Fruit fly (Drosophila melanogaster) whole organism, embryonic: Measurements from ENCODE around the gene CG6136.

Source experiments
- CG10543 ChIP-seq: fragments of 200-800 bp; sonication (Bioruptor generic); optimal IDR thresholded peaks from 3 replicates; lab custom pipeline; 2017; ENCODE audit warnings: missing biosample characterization, mild to moderate bottlenecking, missing genetic modification characterization, moderate library complexity
- CG11398 ChIP-seq: fragments of 200-800 bp; sonication (Bioruptor generic); optimal IDR thresholded peaks from 2 replicates; lab custom pipeline; 2016; ENCODE audit warnings: missing biosample characterization, missing genetic modification characterization
- CG13894 ChIP-seq: fragments of 200-800 bp; sonication (Bioruptor generic); optimal IDR thresholded peaks from 3 replicates; lab custom pipeline; 2018; ENCODE audit warnings: missing biosample characterization, mild to moderate bottlenecking, missing genetic modification characterization, moderate library complexity
- CG14014 ChIP-seq: fragments of 200-800 bp; sonication (Bioruptor generic); IDR thresholded peaks from 2 replicates; pipeline ENCODE4 v1.3.6; 2022; ENCODE audit warnings: missing biosample characterization, missing genetic modification characterization
- CG14965 ChIP-seq: fragments of 200-800 bp; sonication (Bioruptor generic); optimal IDR thresholded peaks from 2 replicates; lab custom pipeline; 2016; ENCODE audit warnings: missing biosample characterization, missing genetic modification characterization, borderline replicate concordance
- CG15073 ChIP-seq: fragments of 200-800 bp; sonication (Bioruptor generic); optimal IDR thresholded peaks from 2 replicates; lab custom pipeline; 2016; ENCODE audit warnings: missing biosample characterization, missing genetic modification characterization
- CG1529 ChIP-seq: fragments of 200-800 bp; sonication (Bioruptor generic); optimal IDR thresholded peaks from 3 replicates; lab custom pipeline; 2018; ENCODE audit warnings: missing biosample characterization, missing genetic modification characterization
- CG17612 ChIP-seq: fragments of 200-800 bp; sonication (Bioruptor generic); IDR thresholded peaks from 2 replicates; pipeline ENCODE4 v1.3.6; 2022; ENCODE audit warnings: missing biosample characterization, missing genetic modification characterization
- CG18262 ChIP-seq: fragments of 200-800 bp; optimal IDR thresholded peaks from 3 replicates; lab custom pipeline; 2019; ENCODE audit warnings: missing biosample characterization, mild to moderate bottlenecking, missing genetic modification characterization, moderate library complexity
- CG32532 ChIP-seq: fragments of 200-800 bp; sonication (Bioruptor generic); IDR thresholded peaks from 2 replicates; pipeline ENCODE4 v1.3.6; 2022; ENCODE audit warnings: missing biosample characterization, missing genetic modification characterization
- CG3281 ChIP-seq: fragments of 200-800 bp; sonication (Bioruptor generic); optimal IDR thresholded peaks from 3 replicates; lab custom pipeline; 2017; ENCODE audit warnings: missing biosample characterization, mild to moderate bottlenecking, missing genetic modification characterization
- CG42726 ChIP-seq: fragments of 200-800 bp; sonication (Bioruptor generic); IDR thresholded peaks from 2 replicates; pipeline ENCODE4 v1.3.6; 2022; ENCODE audit warnings: missing biosample characterization, missing genetic modification characterization; ENCODE audit not compliant: partially characterized antibody
- CG4328 ChIP-seq: fragments of 200-800 bp; sonication (Bioruptor generic); optimal IDR thresholded peaks from 3 replicates; lab custom pipeline; 2017; ENCODE audit warnings: missing biosample characterization, missing genetic modification reagents, missing genetic modification characterization
- CG4424 ChIP-seq: fragments of 200-800 bp; sonication (Bioruptor generic); optimal IDR thresholded peaks from 3 replicates; lab custom pipeline; 2016; ENCODE audit warnings: missing biosample characterization, missing genetic modification characterization
- CG5245 ChIP-seq: fragments of 200-800 bp; sonication (Bioruptor generic); optimal IDR thresholded peaks from 3 replicates; lab custom pipeline; 2016; ENCODE audit warnings: missing biosample characterization, missing genetic modification characterization
- CG6175 ChIP-seq: fragments of 200-800 bp; sonication (Bioruptor generic); IDR thresholded peaks from 3 replicates; pipeline ENCODE4 v1.3.6; 2022; ENCODE audit warnings: missing biosample characterization, missing genetic modification characterization
- CG6791 ChIP-seq: fragments of 200-800 bp; sonication (Bioruptor generic); IDR thresholded peaks from 3 replicates; pipeline ENCODE4 v1.3.6; 2022; ENCODE audit warnings: missing biosample characterization, missing genetic modification characterization; ENCODE audit not compliant: partially characterized antibody
- CG8924 ChIP-seq: fragments of 200-800 bp; optimal IDR thresholded peaks from 3 replicates; lab custom pipeline; 2019; ENCODE audit warnings: missing biosample characterization, mild to moderate bottlenecking, missing genetic modification characterization, moderate library complexity
- CG9727 ChIP-seq: fragments of 200-800 bp; sonication (Bioruptor generic); optimal IDR thresholded peaks from 3 replicates; lab custom pipeline; 2017; ENCODE audit warnings: missing biosample characterization, mild to moderate bottlenecking, missing genetic modification characterization
- Dbx ChIP-seq: fragments of 200-800 bp; sonication (Bioruptor generic); IDR thresholded peaks from 3 replicates; pipeline ENCODE4 v1.3.6; 2022; ENCODE audit warnings: missing biosample characterization, missing genetic modification characterization
- Dip2 ChIP-seq: fragments of 200-800 bp; sonication (Bioruptor generic); IDR thresholded peaks from 2 replicates; pipeline ENCODE4 v1.3.6; 2022; ENCODE audit warnings: missing biosample characterization, missing genetic modification characterization
- Dll ChIP-seq: fragments of 200-800 bp; sonication (Bioruptor generic); IDR thresholded peaks from 4 replicates; pipeline ENCODE4 v1.3.6; 2022; ENCODE audit warnings: missing biosample characterization, missing genetic modification characterization; ENCODE audit not compliant: partially characterized antibody
- Doc3 ChIP-seq: fragments of 200-800 bp; sonication (Bioruptor generic); IDR thresholded peaks from 3 replicates; pipeline ENCODE4 v1.3.6; 2022; ENCODE audit warnings: missing biosample characterization, missing genetic modification characterization; ENCODE audit not compliant: partially characterized antibody
- GATAe ChIP-seq: fragments of 200-800 bp; sonication (Bioruptor generic); conservative IDR thresholded peaks from 2 replicates; pipeline ENCODE4 v1.3.6; 2022; ENCODE audit warnings: missing biosample characterization, missing genetic modification characterization
- HLHmδ ChIP-seq: fragments of 200-800 bp; sonication (Bioruptor generic); optimal IDR thresholded peaks from 2 replicates; lab custom pipeline; 2018; ENCODE audit warnings: missing biosample characterization, mild to moderate bottlenecking, missing genetic modification characterization, moderate library complexity
- Jarid2 ChIP-seq: fragments of 200-800 bp; sonication (Bioruptor generic); optimal IDR thresholded peaks from 3 replicates; lab custom pipeline; 2017; ENCODE audit warnings: mild to moderate bottlenecking, missing biosample characterization, missing genetic modification reagents, missing genetic modification characterization
- Lim3 ChIP-seq: fragments of 200-800 bp; sonication (Bioruptor generic); IDR thresholded peaks from 2 replicates; pipeline ENCODE4 v1.3.6; 2022; ENCODE audit warnings: missing biosample characterization, missing genetic modification characterization
- Mad ChIP-seq: fragments of 200-800 bp; sonication (Bioruptor generic); optimal IDR thresholded peaks from 2 replicates; lab custom pipeline; 2016; ENCODE audit warnings: missing biosample characterization, missing genetic modification characterization
- NK7.1 ChIP-seq: fragments of 200-800 bp; sonication (Bioruptor generic); optimal IDR thresholded peaks from 3 replicates; lab custom pipeline; 2016; ENCODE audit warnings: missing biosample characterization, missing genetic modification characterization
- Ptx1 ChIP-seq: fragments of 200-800 bp; sonication (Bioruptor generic); IDR thresholded peaks from 2 replicates; pipeline ENCODE4 v1.3.6; 2022; ENCODE audit warnings: missing biosample characterization, missing genetic modification characterization
- Rx ChIP-seq: fragments of 200-800 bp; sonication (Bioruptor generic); IDR thresholded peaks from 2 replicates; pipeline ENCODE4 v1.3.6; 2022; ENCODE audit warnings: missing biosample characterization, missing genetic modification characterization
- Sry-δ ChIP-seq: fragments of 200-800 bp; sonication (Bioruptor generic); optimal IDR thresholded peaks from 2 replicates; lab custom pipeline; 2016; ENCODE audit warnings: missing biosample characterization, missing genetic modification characterization
- chinmo ChIP-seq: fragments of 200-800 bp; sonication (Bioruptor generic); IDR thresholded peaks from 4 replicates; pipeline ENCODE4 v1.3.6; 2022; ENCODE audit warnings: missing biosample characterization, missing genetic modification characterization; ENCODE audit not compliant: partially characterized antibody
- crp ChIP-seq, 2 experiments: fragments of 200-800 bp; sonication (Bioruptor generic); optimal IDR thresholded peaks; 2 replicates in 1 of 2; 3 replicates in 1 of 2; lab custom pipeline; 2017; ENCODE audit warnings: missing biosample characterization in 2 of 2, missing genetic modification characterization in 2 of 2, mild to moderate bottlenecking in 1 of 2, moderate library complexity in 1 of 2
- fd64A ChIP-seq: fragments of 200-800 bp; sonication (Bioruptor generic); optimal IDR thresholded peaks from 3 replicates; lab custom pipeline; 2018; ENCODE audit warnings: missing biosample characterization, mild to moderate bottlenecking, missing genetic modification characterization
- fd96Cb ChIP-seq: fragments of 200-800 bp; sonication (Bioruptor generic); optimal IDR thresholded peaks from 2 replicates; lab custom pipeline; 2018; ENCODE audit warnings: missing biosample characterization, mild to moderate bottlenecking, missing genetic modification characterization, moderate library complexity
- gce ChIP-seq: fragments of 200-800 bp; sonication (Bioruptor generic); IDR thresholded peaks from 3 replicates; pipeline ENCODE4 v1.3.6; 2022; ENCODE audit warnings: missing biosample characterization, missing genetic modification characterization
- gro ChIP-seq: fragments of 200-800 bp; sonication (Bioruptor generic); optimal IDR thresholded peaks from 2 replicates; lab custom pipeline; 2016; ENCODE audit warnings: missing biosample characterization, missing genetic modification characterization
- gsb-n ChIP-seq: fragments of 200-800 bp; sonication (Bioruptor generic); optimal IDR thresholded peaks from 3 replicates; lab custom pipeline; 2018; ENCODE audit warnings: missing biosample characterization, mild to moderate bottlenecking, missing genetic modification characterization
- kni ChIP-seq: fragments of 200-800 bp; sonication (Bioruptor generic); optimal IDR thresholded peaks from 3 replicates; lab custom pipeline; 2017; ENCODE audit warnings: mild to moderate bottlenecking, missing biosample characterization, missing genetic modification reagents, missing genetic modification characterization
- lbe ChIP-seq: fragments of 200-800 bp; sonication (Bioruptor generic); optimal IDR thresholded peaks from 2 replicates; lab custom pipeline; 2016; ENCODE audit warnings: missing biosample characterization, mild to moderate bottlenecking, missing genetic modification characterization
- nerfin-1 ChIP-seq: fragments of 200-800 bp; sonication (Bioruptor generic); optimal IDR thresholded peaks from 3 replicates; lab custom pipeline; 2019; ENCODE audit warnings: missing biosample characterization, mild to moderate bottlenecking, missing genetic modification characterization, moderate library complexity
- nmo ChIP-seq: fragments of 200-800 bp; sonication (Bioruptor generic); optimal IDR thresholded peaks from 2 replicates; lab custom pipeline; 2018; ENCODE audit warnings: missing biosample characterization, mild to moderate bottlenecking, missing genetic modification characterization, moderate library complexity
- onecut ChIP-seq: fragments of 200-800 bp; sonication (Bioruptor generic); IDR thresholded peaks from 2 replicates; pipeline ENCODE4 v1.3.6; 2022; ENCODE audit warnings: missing biosample characterization, missing genetic modification characterization
- pan ChIP-seq, 4 experiments: fragments of >200 bp in 3 of 4; fragments of 200-800 bp in 1 of 4; sonication (Bioruptor generic) in 1 of 4; optimal IDR thresholded peaks in 3 of 4; IDR thresholded peaks in 1 of 4; 2 replicates each; pipeline versions ENCODE4 v1.3.6 to Lab custom; 2017 to 2022; ENCODE audit warnings: missing biosample characterization in 2 of 4, missing genetic modification characterization in 2 of 4, mixed read lengths in 1 of 4
- ro ChIP-seq: fragments of 200-800 bp; sonication (Bioruptor generic); IDR thresholded peaks from 2 replicates; pipeline ENCODE4 v1.3.6; 2022; ENCODE audit warnings: missing biosample characterization, missing genetic modification characterization
- sd ChIP-seq: fragments of 200-800 bp; sonication (Bioruptor generic); optimal IDR thresholded peaks from 3 replicates; lab custom pipeline; 2018; ENCODE audit warnings: missing biosample characterization, mild to moderate bottlenecking, missing genetic modification characterization, moderate library complexity
- sug ChIP-seq: fragments of 200-800 bp; optimal IDR thresholded peaks from 2 replicates; lab custom pipeline; 2019; ENCODE audit warnings: missing biosample characterization, mild to moderate bottlenecking, missing genetic modification characterization, moderate library complexity
- vfl ChIP-seq: fragments of 200-800 bp; sonication (Bioruptor generic); optimal IDR thresholded peaks from 2 replicates; lab custom pipeline; 2016; ENCODE audit warnings: missing biosample characterization, missing genetic modification characterization
- zfh2 ChIP-seq: fragments of 200-800 bp; sonication (Bioruptor generic); optimal IDR thresholded peaks from 2 replicates; lab custom pipeline; 2016; ENCODE audit warnings: missing biosample characterization, missing genetic modification characterization

The CG6136 gene

DNA sequence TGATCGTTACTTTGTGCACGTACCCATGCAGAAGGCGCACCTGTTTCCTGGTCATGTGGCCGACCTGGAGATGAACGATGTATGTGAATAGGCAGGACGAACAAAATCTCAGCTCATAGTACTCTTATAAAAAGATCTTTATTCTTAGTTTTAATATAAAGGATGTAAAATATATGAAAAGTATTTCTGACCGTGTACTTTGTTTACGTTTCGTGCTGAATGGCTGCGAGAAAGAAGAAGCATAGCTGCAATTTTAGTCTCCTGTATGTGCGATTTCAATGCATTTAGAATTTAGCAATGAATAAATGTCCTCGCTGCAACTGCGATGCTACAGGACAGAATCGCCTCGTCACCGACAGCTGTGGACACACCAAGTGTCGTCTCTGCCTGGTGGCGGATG is 24.2 kb downstream of the CG6136 start, which contains the start of the genes CG42726 and CG42727 (continued):
- TF ChIP-seq zfh2 (peak; percentile 26), gce (0 out of 3 replicates have a peak, but pooled peaks have one; percentile 27), Mad (GFP tag; lab: Kevin White, UChicago) (peak; percentile 31), gro (GFP tag; lab: Kevin White, UChicago) (peak; percentile 1), CG6791 (no peak), CG13894 (tag; lab: Kevin White, UChicago) (no peak), NK7.1 (no peak), CG14965 (GFP tag; lab: Kevin White, UChicago) (no peak), Sry-δ (GFP tag; lab: Kevin White, UChicago) (no peak), nmo (GFP tag; lab: Kevin White, UChicago) (peak; percentile 36), chinmo (no peak), nerfin-1 (tag; lab: Kevin White, UChicago) (peak; percentile 54), CG42726 (GFP tag; lab: Robert Waterston, UW) (no peak), HLHmδ (GFP tag; lab: Kevin White, UChicago) (no peak), lbe (GFP tag; lab: Kevin White, UChicago) (peak; percentile 20), fd96Cb (tag; lab: Kevin White, UChicago) (peak; percentile 9), CG11398 (GFP tag; lab: Kevin White, UChicago) (no peak), CG32532 (GFP tag; lab: Robert Waterston, UW) (peak; percentile 16; the same call in 1 of the 2 replicates), CG4424 (GFP tag; lab: Kevin White, UChicago) (peak; percentile 26), CG17612 (GFP tag; lab: Robert Waterston, UW) (0 out of 2 replicates have a peak, but pooled peaks have one; percentile 33), vfl (GFP tag; lab: Kevin White, UChicago) (peak; percentile 16), crp (GFP tag; optimal IDR thresholded peaks at IDR 0.05; lab: Kevin White, UChicago) (peak in 1 of 2 experiments; percentile 62), ro (GFP tag; lab: Robert Waterston, UW) (no peak), CG1529 (no peak), Ptx1 (GFP tag; lab: Robert Waterston, UW) (peak; percentile 31; the same call in 1 of the 2 replicates), sug (no peak), CG4328 (GFP tag; lab: Kevin White, UChicago) (no peak), Dip2 (no peak), Jarid2 (GFP tag; lab: Kevin White, UChicago) (no peak), Lim3 (GFP tag; lab: Robert Waterston, UW) (no peak), sd (peak; percentile 42), CG18262 (tag; lab: Kevin White, UChicago) (peak; percentile 14), CG6175 (GFP tag; lab: Robert Waterston, UW) (0 out of 3 replicates have a peak, but pooled peaks have one; percentile 18), Doc3 (GFP tag; lab: Robert Waterston, UW) (no peak), CG10543 (GFP tag; lab: Kevin White, UChicago) (no peak), CG8924 (tag; lab: Kevin White, UChicago) (no peak), gsb-n (tag; lab: Kevin White, UChicago) (no peak), Dbx (GFP tag; lab: Robert Waterston, UW) (no peak), CG9727 (peak; percentile 8), GATAe (GFP tag; lab: Robert Waterston, UW) (no peak), pan (optimal IDR thresholded peaks at IDR 0.05; lab: Kevin White, UChicago) (no peak), pan (GFP tag; optimal IDR thresholded peaks at IDR 0.05 in 1 of 2, IDR thresholded peaks at IDR 0.05 in 1 of 2) (peak in 1 of 2 experiments; percentile 48), kni (GFP tag; lab: Kevin White, UChicago) (peak; percentile 36), fd64A (GFP tag; lab: Kevin White, UChicago) (no peak), CG3281 (GFP tag; lab: Kevin White, UChicago) (peak; percentile 39), onecut (GFP tag; lab: Robert Waterston, UW) (no peak), CG15073 (GFP tag; lab: Kevin White, UChicago) (no peak), CG14014 (GFP tag; lab: Robert Waterston, UW) (peak; percentile 62), Rx (GFP tag; lab: Robert Waterston, UW) (0 out of 2 replicates have a peak, but pooled peaks have one; percentile 24), Dll (GFP tag; lab: Robert Waterston, UW) (no peak), CG5245 (GFP tag; lab: Kevin White, UChicago) (no peak)
